Worm (Caenorhabditis elegans) whole organism, L1 larva: ENCODE data around the gene serp-1.2.

Experiments used
- blmp-1 ChIP-seq: fragments of 150-350 bp; optimal IDR thresholded peaks from 2 replicates; lab custom pipeline; 2014; ENCODE audit warnings: missing biosample characterization, missing genetic modification characterization
- ceh-82 ChIP-seq, 3 experiments: fragments of 150-350 bp in 1 of 3; sonication (generic microtip) in 2 of 3; optimal IDR thresholded peaks; 2 replicates each; lab custom pipeline; 2014 to 2017; ENCODE audit warnings: missing biosample characterization in 3 of 3, missing genetic modification characterization in 3 of 3
- lsy-2 ChIP-seq, 2 experiments: fragments of 150-350 bp; optimal IDR thresholded peaks; 2 replicates each; lab custom pipeline; 2014; ENCODE audit warnings: missing biosample characterization in 2 of 2, missing genetic modification characterization in 2 of 2
- mef-2 ChIP-seq: fragments of 150-350 bp; optimal IDR thresholded peaks from 2 replicates; lab custom pipeline; 2014; ENCODE audit warnings: missing biosample characterization, missing genetic modification characterization
- nhr-76 ChIP-seq: sonication (generic microtip); optimal IDR thresholded peaks from 2 replicates; lab custom pipeline; 2017; ENCODE audit warnings: missing biosample characterization, missing genetic modification characterization
- swsn-7 ChIP-seq: sonication (generic microtip); optimal IDR thresholded peaks from 2 replicates; lab custom pipeline; 2016; ENCODE audit warnings: missing genetic modification characterization, missing compliant biosample characterization

DNA sequence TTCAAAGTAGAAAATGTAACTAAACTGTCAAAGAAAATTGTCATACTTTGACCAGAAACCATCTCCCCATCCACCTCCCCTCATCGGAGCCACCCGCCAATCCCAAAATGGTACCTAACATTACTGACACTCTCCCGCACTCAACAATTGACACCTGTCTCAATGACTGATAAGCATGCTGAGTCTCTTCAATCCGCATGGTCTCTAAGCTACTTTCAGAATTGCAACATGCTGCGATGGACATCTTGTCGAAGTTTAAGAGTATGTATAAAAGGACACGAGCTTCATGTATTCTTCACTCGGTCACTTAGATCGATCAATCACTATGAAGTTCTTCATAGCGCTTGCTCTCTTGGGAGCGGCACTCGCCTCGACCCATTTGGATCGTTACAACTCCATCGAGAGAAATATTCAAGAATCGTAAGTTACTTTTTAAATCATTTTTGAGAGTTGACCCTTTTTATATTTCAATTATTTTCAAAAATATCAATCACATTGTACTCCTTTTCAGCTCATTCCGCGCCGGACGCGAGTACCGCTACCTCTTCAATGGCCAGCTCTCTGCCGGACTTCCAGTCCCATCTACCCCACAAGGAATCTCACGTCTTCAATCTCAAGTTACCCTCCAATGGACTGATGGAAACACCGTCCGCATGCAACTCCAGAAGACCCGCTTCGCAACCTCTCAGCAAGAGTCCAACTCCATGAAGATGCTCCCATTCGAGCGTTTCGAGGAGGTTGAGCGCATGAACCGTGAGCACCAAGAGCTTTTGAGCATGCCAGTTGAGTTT lies 35.6 kb downstream of the serp-1.2 start, which contains the start of gene vit-6:
- TF ChIP-seq lsy-2 (tag; optimal IDR thresholded peaks at IDR 0.05; lab: Kevin White, UChicago) (no peak), mef-2 (no peak), swsn-7 (no peak), blmp-1 (tag; lab: Kevin White, UChicago) (no peak), ceh-82 (tag; optimal IDR thresholded peaks at IDR 0.05; lab: Kevin White, UChicago) (no peak), nhr-76 (no peak)
